Worm (Caenorhabditis elegans): ENCODE results near the gene mps-4.

ce11 chrIII:8320183-8320582 is 48.6 kb upstream of the mps-4 start, which contains the start of gene F10E9.10:
- TF ChIP-seq rnt-1 (tag; optimal IDR thresholded peaks at IDR 0.05) (no peak), nhr-12 (tag; optimal IDR thresholded peaks at IDR 0.05) (no peak), lin-13 (GFP tag; optimal IDR thresholded peaks at IDR 0.05) (no peak), skn-1 (tag; optimal IDR thresholded peaks at IDR 0.05) (no peak), ztf-11 (tag; optimal IDR thresholded peaks at IDR 0.05) (no peak), ceh-90 (tag; optimal IDR thresholded peaks at IDR 0.05) (no peak), dpl-1 (GFP tag; optimal IDR thresholded peaks at IDR 0.05) (no peak), pag-3 (tag; optimal IDR thresholded peaks at IDR 0.05; ENCODE audit: borderline replicate concordance, insufficient read depth) (no peak), zag-1 (tag; optimal IDR thresholded peaks at IDR 0.05) (no peak), ces-1 (GFP tag; optimal IDR thresholded peaks at IDR 0.05) (no peak), ama-1 (optimal IDR thresholded peaks at IDR 0.05) (no peak), swsn-7 (tag; optimal IDR thresholded peaks at IDR 0.05) (no peak), unc-130 (tag; optimal IDR thresholded peaks at IDR 0.05) (no peak), tbx-2 (tag; optimal IDR thresholded peaks at IDR 0.05) (no peak)

Measured in whole organism, L1 larva.